Worm (Caenorhabditis elegans) whole organism, late embryonic: ENCODE data around the gene F36D3.4.

Experiments
- C08G9.2 ChIP-seq: sonication (generic microtip); optimal IDR thresholded peaks from 2 replicates; lab custom pipeline; 2016; ENCODE audit warnings: mild to moderate bottlenecking, missing genetic modification characterization, moderate library complexity, missing compliant biosample characterization
- C38D4.7 ChIP-seq: fragments of 200-800 bp; sonication (Bioruptor generic); optimal IDR thresholded peaks from 2 replicates; lab custom pipeline; 2018; ENCODE audit warnings: mild to moderate bottlenecking, missing genetic modification characterization, moderate library complexity, missing compliant biosample characterization
- K02D7.2 ChIP-seq: sonication (generic microtip); optimal IDR thresholded peaks from 2 replicates; lab custom pipeline; 2017; ENCODE audit warnings: mild to moderate bottlenecking, missing genetic modification characterization, missing compliant biosample characterization
- K09A11.1 ChIP-seq: sonication (generic microtip); optimal IDR thresholded peaks from 2 replicates; lab custom pipeline; 2017; ENCODE audit warnings: antibody characterized with exemption, mild to moderate bottlenecking, missing genetic modification characterization, missing compliant biosample characterization; ENCODE audit not compliant: insufficient read depth
- Y22D7AL.16 ChIP-seq: sonication (generic microtip); optimal IDR thresholded peaks from 2 replicates; lab custom pipeline; 2016; ENCODE audit warnings: missing genetic modification characterization, missing compliant biosample characterization
- ceh-14 ChIP-seq: sonication (generic microtip); optimal IDR thresholded peaks from 2 replicates; lab custom pipeline; 2016; ENCODE audit warnings: missing genotype, missing genetic modification characterization, missing compliant biosample characterization
- ceh-19 ChIP-seq: fragments of 200-800 bp; sonication (Bioruptor generic); optimal IDR thresholded peaks from 2 replicates; lab custom pipeline; 2018; ENCODE audit warnings: mild to moderate bottlenecking, missing genetic modification characterization, missing compliant biosample characterization
- ceh-24 ChIP-seq: sonication (generic microtip); optimal IDR thresholded peaks from 2 replicates; lab custom pipeline; 2016; ENCODE audit warnings: mild to moderate bottlenecking, missing genetic modification characterization, missing compliant biosample characterization
- dve-1 ChIP-seq: sonication (generic microtip); optimal IDR thresholded peaks from 2 replicates; lab custom pipeline; 2017; ENCODE audit warnings: antibody characterized with exemption, mild to moderate bottlenecking, missing genetic modification characterization, missing compliant biosample characterization
- elt-4 ChIP-seq: sonication (generic microtip); optimal IDR thresholded peaks from 2 replicates; lab custom pipeline; 2016; ENCODE audit warnings: missing genetic modification characterization, missing compliant biosample characterization
- fax-1 ChIP-seq: sonication (generic microtip); optimal IDR thresholded peaks from 2 replicates; lab custom pipeline; 2016; ENCODE audit warnings: missing genotype, missing genetic modification characterization, missing compliant biosample characterization
- fkh-10 ChIP-seq: fragments of 150-350 bp; optimal IDR thresholded peaks from 2 replicates; lab custom pipeline; 2014; ENCODE audit warnings: missing biosample characterization, missing genetic modification reagents, missing genetic modification characterization
- fkh-6 ChIP-seq: sonication (generic microtip); optimal IDR thresholded peaks from 2 replicates; lab custom pipeline; 2016; ENCODE audit warnings: missing genetic modification characterization, missing compliant biosample characterization
- gmeb-2 ChIP-seq: sonication (generic microtip); optimal IDR thresholded peaks from 2 replicates; lab custom pipeline; 2016; ENCODE audit warnings: missing genetic modification characterization, inconsistent platforms, missing compliant biosample characterization
- hlh-30 ChIP-seq: sonication (generic microtip); optimal IDR thresholded peaks from 2 replicates; lab custom pipeline; 2017; ENCODE audit warnings: antibody characterized with exemption, missing genetic modification characterization, missing compliant biosample characterization; ENCODE audit not compliant: insufficient read depth
- hlh-6 ChIP-seq: sonication (generic microtip); optimal IDR thresholded peaks from 2 replicates; lab custom pipeline; 2016; ENCODE audit warnings: missing genotype, missing genetic modification characterization, missing compliant biosample characterization
- hlh-8 ChIP-seq: sonication (generic microtip); optimal IDR thresholded peaks from 2 replicates; lab custom pipeline; 2016; ENCODE audit warnings: missing genotype, missing genetic modification characterization, missing compliant biosample characterization
- lim-6 ChIP-seq: sonication (generic microtip); optimal IDR thresholded peaks from 2 replicates; lab custom pipeline; 2016; ENCODE audit warnings: missing genetic modification characterization, missing compliant biosample characterization
- lin-11 ChIP-seq: fragments of 200-800 bp; sonication (Bioruptor generic); optimal IDR thresholded peaks from 2 replicates; lab custom pipeline; 2018; ENCODE audit warnings: mild to moderate bottlenecking, missing genetic modification characterization, missing compliant biosample characterization
- mec-3 ChIP-seq: sonication (generic microtip); optimal IDR thresholded peaks from 2 replicates; lab custom pipeline; 2016; ENCODE audit warnings: borderline replicate concordance, missing genetic modification characterization, missing compliant biosample characterization
- nfya-1 ChIP-seq: sonication (generic microtip); optimal IDR thresholded peaks from 2 replicates; lab custom pipeline; 2017; ENCODE audit warnings: missing genetic modification characterization, mild to moderate bottlenecking, missing compliant biosample characterization, antibody characterized with exemption, moderate library complexity
- nhr-232 ChIP-seq: sonication (generic microtip); optimal IDR thresholded peaks from 2 replicates; lab custom pipeline; 2016; ENCODE audit warnings: missing genetic modification characterization, missing compliant biosample characterization
- npax-4 ChIP-seq: sonication (generic microtip); optimal IDR thresholded peaks from 2 replicates; lab custom pipeline; 2016; ENCODE audit warnings: missing genetic modification characterization, missing compliant biosample characterization
- odd-2 ChIP-seq: sonication (generic microtip); optimal IDR thresholded peaks from 2 replicates; lab custom pipeline; 2017; ENCODE audit warnings: antibody characterized with exemption, mild to moderate bottlenecking, missing genetic modification characterization, missing compliant biosample characterization
- pag-3 ChIP-seq: sonication (generic microtip); optimal IDR thresholded peaks from 2 replicates; lab custom pipeline; 2016; ENCODE audit warnings: missing compliant biosample characterization, missing genetic modification characterization, borderline replicate concordance
- pax-1 ChIP-seq: fragments of 150-350 bp; optimal IDR thresholded peaks from 2 replicates; lab custom pipeline; 2014; ENCODE audit warnings: missing biosample characterization, missing genetic modification characterization
- pha-2 ChIP-seq: sonication (generic microtip); optimal IDR thresholded peaks from 2 replicates; lab custom pipeline; 2017; ENCODE audit warnings: mild to moderate bottlenecking, missing genetic modification characterization, missing compliant biosample characterization
- pha-4 ChIP-seq: fragments of 150-350 bp; optimal IDR thresholded peaks from 2 replicates; lab custom pipeline; 2018; ENCODE audit warnings: missing biosample characterization, missing genetic modification reagents, missing genetic modification characterization
- pqm-1 ChIP-seq: sonication (generic microtip); optimal IDR thresholded peaks from 2 replicates; lab custom pipeline; 2016; ENCODE audit warnings: missing genetic modification characterization, missing compliant biosample characterization
- pros-1 ChIP-seq: fragments of 150-350 bp; optimal IDR thresholded peaks from 2 replicates; lab custom pipeline; 2014; ENCODE audit warnings: missing biosample characterization, missing genetic modification reagents, missing genetic modification characterization
- sox-2 ChIP-seq: fragments of 200-800 bp; sonication (Bioruptor generic); IDR thresholded peaks from 2 replicates; pipeline ENCODE4 v1.3.6; 2022; ENCODE audit warnings: missing genetic modification reagents, missing genetic modification characterization, missing compliant biosample characterization
- syd-9 ChIP-seq: sonication (generic microtip); optimal IDR thresholded peaks from 2 replicates; lab custom pipeline; 2016; ENCODE audit warnings: mild to moderate bottlenecking, missing genetic modification characterization, moderate library complexity, missing compliant biosample characterization
- tbx-2 ChIP-seq: sonication (generic microtip); optimal IDR thresholded peaks from 2 replicates; lab custom pipeline; 2016; ENCODE audit warnings: missing genetic modification characterization, missing compliant biosample characterization
- tbx-7 ChIP-seq: sonication (generic microtip); optimal IDR thresholded peaks from 2 replicates; lab custom pipeline; 2016; ENCODE audit warnings: missing genotype, missing genetic modification characterization, missing compliant biosample characterization
- ttx-3 ChIP-seq: sonication (generic microtip); optimal IDR thresholded peaks from 2 replicates; lab custom pipeline; 2016; ENCODE audit warnings: missing genetic modification reagents, missing genetic modification characterization, missing compliant biosample characterization
- unc-86 ChIP-seq: sonication (generic microtip); optimal IDR thresholded peaks from 2 replicates; lab custom pipeline; 2016; ENCODE audit warnings: missing genetic modification characterization, missing compliant biosample characterization
- zip-5 ChIP-seq: sonication (generic microtip); optimal IDR thresholded peaks from 2 replicates; lab custom pipeline; 2016; ENCODE audit warnings: missing genetic modification characterization, missing compliant biosample characterization
- ztf-16 ChIP-seq: sonication (generic microtip); optimal IDR thresholded peaks from 2 replicates; lab custom pipeline; 2017; ENCODE audit warnings: missing genetic modification characterization, missing compliant biosample characterization

F36D3.4 gene

DNA sequence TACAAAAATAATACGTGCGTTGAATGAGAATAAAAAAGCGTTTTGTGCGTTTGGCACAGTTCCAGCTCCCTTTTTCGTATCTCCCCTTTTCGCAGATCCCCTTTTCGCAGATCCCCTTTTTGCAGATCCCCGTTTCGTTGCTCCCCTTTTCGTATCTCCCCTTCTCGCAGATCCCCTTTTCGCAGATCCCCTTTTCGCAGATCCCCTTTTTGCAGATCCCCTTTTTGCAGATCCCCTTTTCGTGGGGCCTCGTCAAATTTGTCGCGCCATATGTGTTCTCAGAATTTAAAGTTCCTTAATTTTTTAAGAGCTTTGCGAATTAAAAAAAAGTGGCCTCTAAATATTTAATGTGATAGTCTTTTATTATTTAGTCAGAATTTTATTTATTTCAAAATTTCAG lies 35.4 kb upstream of the F36D3.4 start, which contains the start of gene Y32B12B.4 (continued):
- TF ChIP-seq Y22D7AL.16 (tag; lab: Kevin White, UChicago) (no peak), ceh-14 (tag; lab: Kevin White, UChicago) (peak; percentile 96), fax-1 (tag; lab: Kevin White, UChicago) (peak; percentile 94), hlh-6 (tag; lab: Kevin White, UChicago) (peak; percentile 86), odd-2 (tag; lab: Kevin White, UChicago) (no peak), C38D4.7 (no peak), lin-11 (tag; lab: Kevin White, UChicago) (peak; percentile 18), pha-4 (tag; lab: Kevin White, UChicago) (no peak), hlh-30 (tag; lab: Kevin White, UChicago) (no peak), elt-4 (peak; percentile 92), mec-3 (tag; lab: Kevin White, UChicago) (peak; percentile 93), lim-6 (tag; lab: Kevin White, UChicago) (peak; percentile 87), zip-5 (peak; percentile 94), pros-1 (tag; lab: Kevin White, UChicago) (no peak), pag-3 (tag; lab: Kevin White, UChicago) (peak; percentile 70), pha-2 (tag; lab: Kevin White, UChicago) (no peak), pax-1 (tag; lab: Kevin White, UChicago) (no peak), unc-86 (peak; percentile 56), fkh-6 (peak; percentile 85), npax-4 (tag; lab: Kevin White, UChicago) (no peak), ceh-24 (tag; lab: Kevin White, UChicago) (no peak), pqm-1 (tag; lab: Kevin White, UChicago) (peak; percentile 81), sox-2 (GFP tag; lab: Robert Waterston, UW) (peak; percentile 21; the same call in 1 of the 2 replicates), nfya-1 (tag; lab: Kevin White, UChicago) (no peak), ceh-19 (GFP tag; lab: Kevin White, UChicago) (peak; percentile 75), ttx-3 (tag; lab: Kevin White, UChicago) (peak; percentile 38), tbx-2 (peak; percentile 98), tbx-7 (peak; percentile 99), syd-9 (tag; lab: Kevin White, UChicago) (peak; percentile 70), dve-1 (tag; lab: Kevin White, UChicago) (no peak), K02D7.2 (tag; lab: Kevin White, UChicago) (peak; percentile 45)

DNA sequence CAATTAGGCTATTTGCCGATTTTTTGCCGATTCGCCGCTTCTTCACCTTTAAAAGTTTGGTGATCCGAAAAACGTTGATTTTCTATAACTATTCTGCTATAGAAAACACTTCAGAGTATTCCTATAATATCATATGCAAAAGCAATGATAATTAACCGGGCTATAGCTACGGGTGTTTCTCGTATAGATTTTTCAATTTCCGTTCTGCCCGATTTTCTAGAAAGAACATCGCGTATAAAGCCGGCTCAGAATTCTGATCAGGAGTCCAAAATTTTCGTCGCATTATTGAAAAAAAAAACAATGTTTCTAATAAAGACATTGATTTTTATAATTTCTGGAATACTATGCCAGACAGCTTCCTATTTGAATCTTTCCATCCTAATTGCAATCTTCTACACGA lies 33.2 kb upstream of the F36D3.4 start, which contains the start of gene srbc-65:
TSS of gene srbc-65 (plus strand) at position 301 of the 400 bp plus-strand sequence.
- no peak for TF ChIP-seq K09A11.1 (tag; lab: Kevin White, UChicago)
- no peak for TF ChIP-seq pax-1 (tag; lab: Kevin White, UChicago)
- TF ChIP-seq unc-86: no peak
- no peak for TF ChIP-seq ceh-24 (tag; lab: Kevin White, UChicago)
- no peak for TF ChIP-seq C08G9.2 (tag; lab: Kevin White, UChicago)
- no peak for TF ChIP-seq lim-6 (tag; lab: Kevin White, UChicago)
- no peak for TF ChIP-seq gmeb-2
- no peak for TF ChIP-seq nhr-232 (tag; lab: Kevin White, UChicago)
- no peak for TF ChIP-seq ztf-16

DNA sequence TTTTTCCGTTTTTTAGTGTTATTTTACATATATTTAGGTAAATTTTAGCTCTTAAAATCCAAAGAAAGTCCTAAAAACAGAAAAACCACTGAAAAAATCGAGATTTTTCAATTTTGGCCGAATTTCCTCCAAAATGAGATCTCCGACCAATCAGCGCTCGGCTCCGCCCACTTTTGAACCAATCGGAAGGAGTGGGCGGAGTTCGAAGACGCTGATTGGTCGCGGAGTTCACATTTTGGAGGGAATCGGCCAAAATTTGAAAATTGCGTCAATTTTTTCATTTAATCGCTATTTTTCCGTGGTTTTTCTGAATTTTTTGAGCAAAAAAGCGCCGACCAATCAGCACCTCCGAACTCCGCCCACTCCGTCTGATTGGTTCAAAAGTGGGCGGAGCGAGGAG lies 23.1 kb upstream of the F36D3.4 start:
- TF ChIP-seq nfya-1 (tag; lab: Kevin White, UChicago) (peak; percentile 77), hlh-8 (no peak)

DNA sequence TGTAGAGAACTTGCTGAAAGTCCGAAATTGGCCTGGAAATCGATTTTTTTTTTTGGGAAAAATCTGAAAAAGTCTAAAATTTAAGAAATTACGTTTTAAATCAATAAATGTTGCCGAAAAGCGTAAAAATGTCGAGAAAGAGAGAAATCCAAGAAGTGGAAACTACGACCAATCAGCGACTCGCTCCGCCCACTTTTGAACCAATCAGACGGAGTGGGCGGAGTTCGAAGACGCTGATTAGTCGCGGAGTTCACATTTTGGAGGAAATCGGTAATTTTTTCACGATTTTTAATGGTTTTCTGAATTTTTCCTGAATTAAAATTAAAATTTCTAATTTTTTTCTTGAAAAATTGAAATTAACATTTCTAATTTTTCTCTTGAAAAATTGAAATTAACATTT lies 22.1 kb upstream of the F36D3.4 start:
- TF ChIP-seq fkh-10 (GFP tag; lab: Kevin White, UChicago) (no peak), fax-1 (tag; lab: Kevin White, UChicago) (no peak), lim-6 (tag; lab: Kevin White, UChicago) (no peak), nfya-1 (tag; lab: Kevin White, UChicago) (peak; percentile 83), pag-3 (tag; lab: Kevin White, UChicago) (no peak)
